Worm (Caenorhabditis elegans): ENCODE measurements around the gene lgc-18.

Gene lgc-18

ce11 chrX:12162659-12163058 is 37.3 kb downstream of the lgc-18 start:
- no peak for TF ChIP-seq nhr-27 (tag; optimal IDR thresholded peaks at IDR 0.05)
- no peak for TF ChIP-seq lir-1 (GFP tag; conservative IDR thresholded peaks at IDR 0.05)
- no peak for TF ChIP-seq nfya-2 (GFP tag; IDR thresholded peaks at IDR 0.05)
- TF ChIP-seq attf-5 (GFP tag; optimal IDR thresholded peaks at IDR 0.05): no peak
- no peak for TF ChIP-seq ceh-27 (GFP tag; optimal IDR thresholded peaks at IDR 0.05)
- no peak for TF ChIP-seq bed-2 (GFP tag; IDR thresholded peaks at IDR 0.05)
- no peak for TF ChIP-seq madf-3 (GFP tag; IDR thresholded peaks at IDR 0.05)
- no peak for TF ChIP-seq Y53G8AR.9 (GFP tag; conservative IDR thresholded peaks at IDR 0.05)
- no peak for TF ChIP-seq sptf-2 (GFP tag; optimal IDR thresholded peaks at IDR 0.05)
- TF ChIP-seq zfh-2 (GFP tag; conservative IDR thresholded peaks at IDR 0.05): no peak
- no peak for TF ChIP-seq akir-1 (GFP tag; optimal IDR thresholded peaks at IDR 0.05)
- TF ChIP-seq nhr-179 (tag; optimal IDR thresholded peaks at IDR 0.05): no peak
- TF ChIP-seq ccch-3 (GFP tag; optimal IDR thresholded peaks at IDR 0.05): no peak
- TF ChIP-seq hmg-1.2 (GFP tag; IDR thresholded peaks at IDR 0.05): no peak

- TF ChIP-seq xnd-1 (tag; optimal IDR thresholded peaks at IDR 0.05): no peak
- no peak for TF ChIP-seq akir-1 (GFP tag; optimal IDR thresholded peaks at IDR 0.05)
- TF ChIP-seq hsf-1 (GFP tag; IDR thresholded peaks at IDR 0.05): no peak
- no peak for TF ChIP-seq nhr-80 (tag; optimal IDR thresholded peaks at IDR 0.05)
These were observed 38.6 kb downstream of the lgc-18 start for ce11 chrX:12164047-12164446.

- TF ChIP-seq die-1 (tag; optimal IDR thresholded peaks at IDR 0.05) (no peak), athp-1 (tag; optimal IDR thresholded peaks at IDR 0.05) (no peak), K12H6.12 (tag; optimal IDR thresholded peaks at IDR 0.05) (no peak), ets-4 (GFP tag; optimal IDR thresholded peaks at IDR 0.05) (no peak), ceh-79 (tag; optimal IDR thresholded peaks at IDR 0.05) (no peak), mcd-1 (GFP tag; IDR thresholded peaks at IDR 0.05) (no peak), tbx-9 (tag; optimal IDR thresholded peaks at IDR 0.05; ENCODE audit: borderline replicate concordance) (no peak), tbp1 (GFP tag; optimal IDR thresholded peaks at IDR 0.05) (no peak), cebp-1 (GFP tag; IDR thresholded peaks at IDR 0.05) (no peak), cebp-1 (tag; optimal IDR thresholded peaks at IDR 0.05) (no peak), B0035.1 (tag; optimal IDR thresholded peaks at IDR 0.05) (no peak), lin-35 (GFP tag; optimal IDR thresholded peaks at IDR 0.05) (no peak), F22D6.2 (tag; optimal IDR thresholded peaks at IDR 0.05) (no peak)
These were observed 39.5 kb downstream of the lgc-18 start for ce11 chrX:12164943-12165342.

- no peak for TF ChIP-seq lin-35 (GFP tag; optimal IDR thresholded peaks at IDR 0.05)
- TF ChIP-seq efl-1 (GFP tag; optimal IDR thresholded peaks at IDR 0.05): no peak
- no peak for TF ChIP-seq cebp-1 (GFP tag; IDR thresholded peaks at IDR 0.05)
- no peak for TF ChIP-seq cebp-1 (tag; optimal IDR thresholded peaks at IDR 0.05)
- no peak for TF ChIP-seq him-1 (tag; optimal IDR thresholded peaks at IDR 0.05)
- TF ChIP-seq ZK185.1 (tag; optimal IDR thresholded peaks at IDR 0.05; ENCODE audit: poor library complexity, severe bottlenecking): no peak
- no peak for TF ChIP-seq ceh-79 (tag; optimal IDR thresholded peaks at IDR 0.05)
- TF ChIP-seq lag-1 (GFP tag; IDR thresholded peaks at IDR 0.05): no peak
- TF ChIP-seq Y56A3A.18 (GFP tag; IDR thresholded peaks at IDR 0.05): no peak
- no peak for TF ChIP-seq ama-1 (optimal IDR thresholded peaks at IDR 0.05)
- TF ChIP-seq ama-1 (GFP tag; optimal IDR thresholded peaks at IDR 0.05): no peak
- no peak for TF ChIP-seq snpc-3.4 (tag; optimal IDR thresholded peaks at IDR 0.05)
These were observed 42.4 kb downstream of the lgc-18 start for ce11 chrX:12167632-12168377.
